Worm (Caenorhabditis elegans): ENCODE data around the gene mpst-1.

Gene mpst-1

ce11 chrV:11799252-11799822 is 27.5 kb downstream of the mpst-1 start (continued):
- TF ChIP-seq mcd-1 (GFP tag; IDR thresholded peaks at IDR 0.05) (no peak), nfyb-1 (GFP tag; IDR thresholded peaks at IDR 0.05) (peak; percentile 70; the same call in 1 of the 2 replicates), madf-3 (GFP tag; IDR thresholded peaks at IDR 0.05) (0 out of 2 replicates have a peak, but pooled peaks have one; percentile 19), bed-1 (GFP tag; IDR thresholded peaks at IDR 0.05) (no peak), C06A6.2 (GFP tag; conservative IDR thresholded peaks at IDR 0.05) (peak; percentile 51; the same call in 1 of the 2 replicates), F10E7.11 (tag; optimal IDR thresholded peaks at IDR 0.05) (no peak), B0035.1 (tag; optimal IDR thresholded peaks at IDR 0.05) (no peak), ceh-27 (GFP tag; optimal IDR thresholded peaks at IDR 0.05) (no peak), somi-1 (GFP tag; optimal IDR thresholded peaks at IDR 0.05) (peak; percentile 69), hlh-26 (GFP tag; conservative IDR thresholded peaks at IDR 0.05) (no peak), sdz-38 (tag; optimal IDR thresholded peaks at IDR 0.05) (no peak), lin-26 (GFP tag; IDR thresholded peaks at IDR 0.05) (no peak), F52B5.7 (tag; optimal IDR thresholded peaks at IDR 0.05) (no peak), F22D6.2 (tag; optimal IDR thresholded peaks at IDR 0.05) (peak; percentile 81), die-1 (tag; optimal IDR thresholded peaks at IDR 0.05) (peak; percentile 86), gei-17 (GFP tag; optimal IDR thresholded peaks at IDR 0.05) (no peak)

DNA sequence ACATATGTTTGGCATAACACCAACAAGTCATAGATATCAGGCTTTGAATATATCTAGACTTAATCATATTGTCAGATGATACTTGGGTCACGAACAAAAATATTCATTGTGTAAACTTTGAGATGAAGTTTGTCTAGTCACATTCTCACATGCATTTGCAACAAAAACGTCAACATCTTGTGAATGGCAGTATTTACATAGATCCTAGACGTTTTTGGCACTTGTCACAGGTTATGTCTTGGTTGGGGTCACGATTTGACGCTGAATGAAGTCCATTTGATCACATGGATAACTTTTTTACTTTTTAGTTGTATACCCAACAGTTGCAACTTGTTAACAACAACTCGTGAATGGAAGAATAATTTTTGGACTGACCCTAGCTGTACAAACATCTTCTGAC is 28.5 kb downstream of the mpst-1 start:
- no peak for TF ChIP-seq madf-8 (GFP tag; conservative IDR thresholded peaks at IDR 0.05)
- TF ChIP-seq K11D2.4 (GFP tag; IDR thresholded peaks at IDR 0.05): 0 out of 2 replicates have a peak, but pooled peaks have one; percentile 12

DNA sequence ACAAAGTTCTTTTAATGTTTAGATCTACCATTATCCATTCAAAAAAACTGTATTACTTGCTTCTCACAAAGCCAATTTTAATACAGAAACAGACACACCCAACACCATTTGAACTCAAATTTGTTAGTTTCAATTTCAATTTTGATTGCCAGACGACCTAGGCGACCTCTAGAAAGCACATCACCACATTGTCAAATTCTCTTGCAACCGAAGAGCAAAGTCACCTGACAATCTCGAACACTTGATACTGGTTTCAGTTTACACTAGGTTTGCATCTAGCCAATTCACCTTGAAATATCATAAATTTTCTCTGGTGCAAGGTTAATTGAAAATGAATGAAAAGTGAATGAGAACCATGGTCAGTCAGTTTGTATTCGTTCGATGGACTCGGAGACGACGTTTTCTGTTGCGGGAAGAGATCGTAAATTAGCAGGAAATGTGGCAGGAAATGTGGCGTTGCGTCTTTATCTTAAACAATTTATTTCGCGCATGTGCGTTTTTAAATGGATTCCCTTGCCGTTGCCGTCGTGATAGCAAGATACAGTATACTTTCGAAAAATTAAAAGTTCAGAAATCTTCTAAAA is 29.5 kb downstream of the mpst-1 start:
- TF ChIP-seq ceh-58 (GFP tag; IDR thresholded peaks at IDR 0.05) (no peak), K11D2.4 (GFP tag; IDR thresholded peaks at IDR 0.05) (no peak), K12H6.12 (tag; optimal IDR thresholded peaks at IDR 0.05) (no peak), T07F8.4 (tag; optimal IDR thresholded peaks at IDR 0.05) (no peak), D2030.7 (GFP tag; IDR thresholded peaks at IDR 0.05) (no peak), madf-8 (GFP tag; conservative IDR thresholded peaks at IDR 0.05) (no peak), mcd-1 (GFP tag; IDR thresholded peaks at IDR 0.05) (no peak), madf-3 (GFP tag; IDR thresholded peaks at IDR 0.05) (no peak), attf-6 (GFP tag; IDR thresholded peaks at IDR 0.05) (no peak), Y53F4B.3 (GFP tag; IDR thresholded peaks at IDR 0.05) (no peak), aptf-2 (GFP tag; conservative IDR thresholded peaks at IDR 0.05) (no peak), F37B4.10 (GFP tag; IDR thresholded peaks at IDR 0.05) (no peak), ekl-4 (GFP tag; IDR thresholded peaks at IDR 0.05) (no peak), ztf-6 (GFP tag; IDR thresholded peaks at IDR 0.05) (no peak), rcor-1 (GFP tag; IDR thresholded peaks at IDR 0.05) (no peak), him-1 (tag; optimal IDR thresholded peaks at IDR 0.05) (no peak), dox-1 (GFP tag; IDR thresholded peaks at IDR 0.05) (no peak), bed-1 (GFP tag; IDR thresholded peaks at IDR 0.05) (no peak)

ce11 chrV:11796343-11796742 is 30.5 kb downstream of the mpst-1 start:
- no peak for TF ChIP-seq chd-7 (tag; optimal IDR thresholded peaks at IDR 0.05)
- TF ChIP-seq nhr-90 (tag; optimal IDR thresholded peaks at IDR 0.05): no peak
- no peak for TF ChIP-seq ZK185.1 (tag; optimal IDR thresholded peaks at IDR 0.05; ENCODE audit: poor library complexity, severe bottlenecking)
- no peak for TF ChIP-seq F37B4.10 (GFP tag; IDR thresholded peaks at IDR 0.05)
- no peak for TF ChIP-seq pha-4 (tag; optimal IDR thresholded peaks at IDR 0.05)
- no peak for TF ChIP-seq lsy-27 (tag; optimal IDR thresholded peaks at IDR 0.05; ENCODE audit: borderline replicate concordance, insufficient read depth)
- TF ChIP-seq nhr-179 (tag; optimal IDR thresholded peaks at IDR 0.05): no peak
- TF ChIP-seq cebp-1 (GFP tag; IDR thresholded peaks at IDR 0.05): no peak
- no peak for TF ChIP-seq cebp-1 (tag; optimal IDR thresholded peaks at IDR 0.05)
- TF ChIP-seq let-526 (GFP tag; IDR thresholded peaks at IDR 0.05): no peak
- no peak for TF ChIP-seq F39B2.1 (GFP tag; IDR thresholded peaks at IDR 0.05)
- no peak for TF ChIP-seq F57C9.4 (tag; optimal IDR thresholded peaks at IDR 0.05)
- no peak for TF ChIP-seq efl-1 (GFP tag; optimal IDR thresholded peaks at IDR 0.05)
- no peak for TF ChIP-seq madf-6 (GFP tag; IDR thresholded peaks at IDR 0.05)
- no peak for TF ChIP-seq ceh-100 (GFP tag; IDR thresholded peaks at IDR 0.05)

All from whole organism, young adult.